Fruit fly (Drosophila melanogaster): ENCODE data around the gene CG4239.
A peak's percentile ranks its signal among the peaks of the same experiment; 100 is the strongest.

The CG4239 gene

dm6 chrX:16373541-16373940 lies 11.5 kb upstream of the CG4239 start (continued):
- TF ChIP-seq CG7271 (tag; optimal IDR thresholded peaks at IDR 0.05) (no peak), CG1024 (GFP tag; IDR thresholded peaks at IDR 0.05) (no peak), Optix (GFP tag; IDR thresholded peaks at IDR 0.05) (no peak), dimm (GFP tag; IDR thresholded peaks at IDR 0.05) (no peak), ara (GFP tag; IDR thresholded peaks at IDR 0.05) (no peak)

dm6 chrX:16374059-16374458 lies 11.0 kb upstream of the CG4239 start:
- TF ChIP-seq CG42726 (GFP tag; IDR thresholded peaks at IDR 0.05; ENCODE audit: partially characterized antibody), result no peak
- peak; percentile 53 for TF ChIP-seq Elba2 (GFP tag; optimal IDR thresholded peaks at IDR 0.05)
- peak; percentile 39; the same call in 1 of the 2 replicates for TF ChIP-seq vvl (GFP tag; IDR thresholded peaks at IDR 0.05)
- TF ChIP-seq insv (GFP tag; optimal IDR thresholded peaks at IDR 0.05), result peak in 1 of 2 experiments; percentile 40

- no peak for TF ChIP-seq Doc3 (GFP tag; IDR thresholded peaks at IDR 0.05; ENCODE audit: partially characterized antibody)
- no peak for TF ChIP-seq nerfin-2 (GFP tag; IDR thresholded peaks at IDR 0.05; ENCODE audit: partially characterized antibody)
- TF ChIP-seq CG30020 (tag; optimal IDR thresholded peaks at IDR 0.05), result no peak
- TF ChIP-seq Tbp (GFP tag; optimal IDR thresholded peaks at IDR 0.05), result no peak
- TF ChIP-seq CG13123 (GFP tag; optimal IDR thresholded peaks at IDR 0.05), result peak; percentile 75
- TF ChIP-seq CG10462 (GFP tag; optimal IDR thresholded peaks at IDR 0.05), result peak; percentile 45
- TF ChIP-seq CG12155 (GFP tag; optimal IDR thresholded peaks at IDR 0.05), result peak; percentile 24
- no peak for TF ChIP-seq mld (GFP tag; IDR thresholded peaks at IDR 0.05; ENCODE audit: partially characterized antibody)
- no peak for TF ChIP-seq Sin3A (optimal IDR thresholded peaks at IDR 0.05)
- TF ChIP-seq shn (GFP tag; optimal IDR thresholded peaks at IDR 0.05), result no peak
- peak; percentile 34 for TF ChIP-seq NC2β (GFP tag; optimal IDR thresholded peaks at IDR 0.05)
- peak; percentile 53 for TF ChIP-seq CG2116 (GFP tag; optimal IDR thresholded peaks at IDR 0.05)
- no peak for TF ChIP-seq HLH4C (GFP tag; IDR thresholded peaks at IDR 0.05; ENCODE audit: partially characterized antibody)
- peak; percentile 64 for TF ChIP-seq crc (GFP tag; optimal IDR thresholded peaks at IDR 0.05)
- TF ChIP-seq CG14050 (GFP tag; IDR thresholded peaks at IDR 0.05), result peak; percentile 16; the same call in 1 of the 3 replicates
- no peak for TF ChIP-seq Hr39 (optimal IDR thresholded peaks at IDR 0.05)
- TF ChIP-seq Bgb (GFP tag; IDR thresholded peaks at IDR 0.05; ENCODE audit: partially characterized antibody), result no peak
- TF ChIP-seq CG18011 (GFP tag; optimal IDR thresholded peaks at IDR 0.05), result peak; percentile 13
- no peak for TF ChIP-seq wor (GFP tag; IDR thresholded peaks at IDR 0.05)
- TF ChIP-seq fd3F (GFP tag; optimal IDR thresholded peaks at IDR 0.05), result peak; percentile 86
- no peak for TF ChIP-seq lmd (GFP tag; IDR thresholded peaks at IDR 0.05)
- TF ChIP-seq D19A (tag; optimal IDR thresholded peaks at IDR 0.05), result peak; percentile 50
- peak; percentile 37; the same call in 1 of the 2 replicates for TF ChIP-seq sim (GFP tag; IDR thresholded peaks at IDR 0.05)
- TF ChIP-seq CG11398 (GFP tag; optimal IDR thresholded peaks at IDR 0.05), result peak; percentile 68
- TF ChIP-seq CG17186 (GFP tag; optimal IDR thresholded peaks at IDR 0.05), result no peak
- TF ChIP-seq CG2875 (GFP tag; optimal IDR thresholded peaks at IDR 0.05), result peak; percentile 65
- TF ChIP-seq kah (GFP tag; optimal IDR thresholded peaks at IDR 0.05), result peak; percentile 50
- TF ChIP-seq CG10543 (GFP tag; optimal IDR thresholded peaks at IDR 0.05), result peak; percentile 95
- no peak for TF ChIP-seq Hmr (GFP tag; optimal IDR thresholded peaks at IDR 0.05)
- TF ChIP-seq CG12744 (GFP tag; optimal IDR thresholded peaks at IDR 0.05), result peak; percentile 70
- TF ChIP-seq her (GFP tag; optimal IDR thresholded peaks at IDR 0.05), result peak; percentile 63
- no peak for TF ChIP-seq sqz (GFP tag; optimal IDR thresholded peaks at IDR 0.05)
- no peak for TF ChIP-seq pb (GFP tag; optimal IDR thresholded peaks at IDR 0.05)
- TF ChIP-seq pan (optimal IDR thresholded peaks at IDR 0.05), result no peak
- peak in 1 of 2 experiments; percentile 32 for TF ChIP-seq pan (GFP tag; optimal IDR thresholded peaks at IDR 0.05 in 1 of 2, IDR thresholded peaks at IDR 0.05 in 1 of 2)
- TF ChIP-seq sisA (GFP tag; IDR thresholded peaks at IDR 0.05), result no peak
- peak; percentile 87 for TF ChIP-seq Asciz (GFP tag; optimal IDR thresholded peaks at IDR 0.05)
- TF ChIP-seq CG7839 (tag; optimal IDR thresholded peaks at IDR 0.05), result no peak
These were observed 1.2 kb upstream of the CG4239 start for dm6 chrX:16383667-16384515.

Data from whole organism, embryonic.